Worm (Caenorhabditis elegans): ENCODE results near the gene nhr-71.
A peak's percentile ranks its signal among the peaks of the same experiment; 100 is the strongest.

The nhr-71 gene

ce11 chrX:13739125-13739820 lies 7.8 kb upstream of the nhr-71 start:
- TF ChIP-seq lin-40 (tag; optimal IDR thresholded peaks at IDR 0.05) (peak; percentile 20), pha-4 (tag; optimal IDR thresholded peaks at IDR 0.05) (no peak), snpc-3.4 (tag; optimal IDR thresholded peaks at IDR 0.05) (no peak), B0336.3 (GFP tag; IDR thresholded peaks at IDR 0.05) (no peak), somi-1 (GFP tag; optimal IDR thresholded peaks at IDR 0.05) (peak; percentile 33), aptf-2 (GFP tag; conservative IDR thresholded peaks at IDR 0.05) (no peak), hlh-26 (GFP tag; conservative IDR thresholded peaks at IDR 0.05) (no peak), atf-7 (tag; optimal IDR thresholded peaks at IDR 0.05) (no peak), madf-8 (GFP tag; conservative IDR thresholded peaks at IDR 0.05) (no peak), attf-3 (GFP tag; conservative IDR thresholded peaks at IDR 0.05) (no peak), pbrm-1 (GFP tag; IDR thresholded peaks at IDR 0.05) (no peak), chd-7 (tag; optimal IDR thresholded peaks at IDR 0.05) (peak; percentile 49), lir-1 (GFP tag; conservative IDR thresholded peaks at IDR 0.05) (no peak), sptf-2 (GFP tag; optimal IDR thresholded peaks at IDR 0.05) (no peak), snpc-4 (GFP tag; optimal IDR thresholded peaks at IDR 0.05) (no peak), snpc-4 (tag; optimal IDR thresholded peaks at IDR 0.05) (no peak), rpc-1 (optimal IDR thresholded peaks at IDR 0.05) (no peak), rpc-1 (tag; optimal IDR thresholded peaks at IDR 0.05) (no peak), mxl-1 (tag; optimal IDR thresholded peaks at IDR 0.05) (no peak), cebp-1 (GFP tag; IDR thresholded peaks at IDR 0.05) (no peak), cebp-1 (tag; optimal IDR thresholded peaks at IDR 0.05) (peak; percentile 59), ceh-100 (GFP tag; IDR thresholded peaks at IDR 0.05) (no peak), ZK185.1 (tag; optimal IDR thresholded peaks at IDR 0.05; ENCODE audit: poor library complexity, severe bottlenecking) (no peak), tlf-1 (GFP tag; optimal IDR thresholded peaks at IDR 0.05) (no peak), sdz-38 (tag; optimal IDR thresholded peaks at IDR 0.05) (no peak), C17E4.6 (GFP tag; IDR thresholded peaks at IDR 0.05) (no peak), hmg-1.2 (GFP tag; IDR thresholded peaks at IDR 0.05) (peak; percentile 40), snpc-1.1 (tag; optimal IDR thresholded peaks at IDR 0.05; ENCODE audit: insufficient read depth) (no peak), ztf-25 (GFP tag; IDR thresholded peaks at IDR 0.05) (no peak), mel-28 (tag; optimal IDR thresholded peaks at IDR 0.05; ENCODE audit: borderline replicate concordance) (no peak), nfyb-1 (GFP tag; IDR thresholded peaks at IDR 0.05) (no peak), Y79H2A.3 (GFP tag; conservative IDR thresholded peaks at IDR 0.05) (no peak), fkh-3 (tag; optimal IDR thresholded peaks at IDR 0.05) (no peak), snpc-1.3 (tag; optimal IDR thresholded peaks at IDR 0.05; ENCODE audit: insufficient read depth) (no peak), ets-4 (GFP tag; optimal IDR thresholded peaks at IDR 0.05) (no peak), lin-26 (GFP tag; IDR thresholded peaks at IDR 0.05) (no peak), mes-4 (tag; optimal IDR thresholded peaks at IDR 0.05) (no peak), tbx-9 (tag; optimal IDR thresholded peaks at IDR 0.05; ENCODE audit: borderline replicate concordance) (no peak), ceh-27 (GFP tag; optimal IDR thresholded peaks at IDR 0.05) (peak; percentile 18), nhr-27 (tag; optimal IDR thresholded peaks at IDR 0.05) (no peak), ekl-4 (GFP tag; IDR thresholded peaks at IDR 0.05) (no peak), madf-3 (GFP tag; IDR thresholded peaks at IDR 0.05) (no peak), aptf-3 (GFP tag; IDR thresholded peaks at IDR 0.05) (no peak), xnd-1 (tag; optimal IDR thresholded peaks at IDR 0.05) (no peak), hsf-1 (GFP tag; IDR thresholded peaks at IDR 0.05) (no peak), ceh-79 (tag; optimal IDR thresholded peaks at IDR 0.05) (no peak), F57A8.1 (GFP tag; optimal IDR thresholded peaks at IDR 0.05) (no peak), nhr-179 (tag; optimal IDR thresholded peaks at IDR 0.05) (no peak), unc-62 (GFP tag; optimal IDR thresholded peaks at IDR 0.05) (no peak)

Measured in whole organism, young adult.